Fruit fly (Drosophila melanogaster): ENCODE data around the gene Meltrin.
A peak's percentile ranks its signal among the peaks of the same experiment; 100 is the strongest.

The Meltrin gene

DNA sequence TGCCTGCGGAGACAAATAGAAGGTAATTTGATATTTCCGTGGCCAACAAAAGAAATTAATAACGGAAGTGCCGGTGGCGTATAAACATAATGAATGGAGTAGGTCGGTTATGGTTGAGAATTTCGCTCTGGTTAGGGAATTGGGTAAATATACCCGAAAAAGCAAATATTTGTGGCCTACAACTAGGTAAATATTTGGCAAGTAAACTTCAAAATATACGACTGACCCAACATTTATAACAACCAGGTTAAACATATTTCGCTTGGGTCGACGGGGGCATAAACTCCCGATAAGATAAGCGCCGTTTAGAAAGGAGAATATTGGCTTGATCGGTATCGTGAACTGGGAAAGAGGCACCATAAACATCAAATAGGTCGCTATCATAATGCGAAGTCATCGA, 26.3 kb downstream of the Meltrin start:
- TF ChIP-seq pan (optimal IDR thresholded peaks at IDR 0.05) (no peak), ey (GFP tag; optimal IDR thresholded peaks at IDR 0.05) (no peak), foxo (GFP tag; optimal IDR thresholded peaks at IDR 0.05) (no peak), dmrt93B (GFP tag; optimal IDR thresholded peaks at IDR 0.05) (no peak), Hr83 (GFP tag; optimal IDR thresholded peaks at IDR 0.05; ENCODE audit: poor library complexity, severe bottlenecking) (no peak), Rel (GFP tag; optimal IDR thresholded peaks at IDR 0.05) (no peak), Rel (tag; optimal IDR thresholded peaks at IDR 0.05) (no peak), CrebA (GFP tag; optimal IDR thresholded peaks at IDR 0.05; ENCODE audit: borderline replicate concordance) (no peak), Hr78 (GFP tag; optimal IDR thresholded peaks at IDR 0.05) (no peak), tai (GFP tag; optimal IDR thresholded peaks at IDR 0.05) (no peak), sv (GFP tag; optimal IDR thresholded peaks at IDR 0.05) (no peak), Sp1 (GFP tag; optimal IDR thresholded peaks at IDR 0.05) (no peak), woc (GFP tag; optimal IDR thresholded peaks at IDR 0.05) (no peak), Hnf4 (GFP tag; optimal IDR thresholded peaks at IDR 0.05) (no peak), usp (GFP tag; optimal IDR thresholded peaks at IDR 0.05) (no peak), OdsH (GFP tag; optimal IDR thresholded peaks at IDR 0.05) (no peak), jim (GFP tag; optimal IDR thresholded peaks at IDR 0.05) (no peak), dl (GFP tag; optimal IDR thresholded peaks at IDR 0.05; ENCODE audit: insufficient read depth in 1 of 2, partially characterized antibody in 2 of 2) (no peak)

DNA sequence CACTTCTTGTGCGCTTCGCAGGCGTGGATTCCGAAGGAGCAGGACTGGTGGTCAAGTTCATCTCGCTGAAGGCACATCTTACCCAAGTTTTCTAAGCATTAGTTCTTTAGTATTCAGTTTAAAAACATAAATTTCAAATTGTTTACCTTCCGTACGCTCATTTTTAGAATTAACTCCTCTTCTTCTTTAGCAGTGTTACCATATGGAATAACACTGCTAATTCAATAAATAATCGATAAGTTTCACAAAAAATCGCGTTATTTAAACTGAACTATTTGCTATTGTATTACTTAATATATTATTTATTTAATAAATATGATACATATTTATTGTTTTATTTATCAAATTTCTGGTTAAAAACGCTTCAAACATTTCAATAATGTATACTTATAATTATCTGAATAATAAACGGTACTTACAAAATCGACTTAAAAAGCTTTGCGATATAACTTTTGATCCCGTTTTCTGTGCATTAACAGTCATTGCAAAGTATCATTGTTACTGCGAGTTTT, 34.0 kb downstream of the Meltrin start, which contains the start of the genes Rad17 and BigH1:
Gene Rad17 (minus strand): TSS at position 209 of the 512 bp plus-strand sequence.
Gene BigH1 (plus strand): TSS at position 462 of the 512 bp plus-strand sequence.
- no peak for TF ChIP-seq Mio (GFP tag; optimal IDR thresholded peaks at IDR 0.05)
- TF ChIP-seq jim (GFP tag; optimal IDR thresholded peaks at IDR 0.05), result no peak
- no peak for TF ChIP-seq N (GFP tag; optimal IDR thresholded peaks at IDR 0.05)
- no peak for TF ChIP-seq Abd-B (GFP tag; optimal IDR thresholded peaks at IDR 0.05)
- TF ChIP-seq sage (GFP tag; optimal IDR thresholded peaks at IDR 0.05), result no peak
- no peak for TF ChIP-seq Myc (optimal IDR thresholded peaks at IDR 0.05)
- no peak for TF ChIP-seq psq (GFP tag; optimal IDR thresholded peaks at IDR 0.05)
- TF ChIP-seq dsf (GFP tag; optimal IDR thresholded peaks at IDR 0.05; ENCODE audit: borderline replicate concordance), result no peak
- TF ChIP-seq Sp1 (GFP tag; optimal IDR thresholded peaks at IDR 0.05), result no peak
- TF ChIP-seq foxo (GFP tag; optimal IDR thresholded peaks at IDR 0.05), result no peak
- TF ChIP-seq Hr78 (GFP tag; optimal IDR thresholded peaks at IDR 0.05), result no peak
- TF ChIP-seq ey (GFP tag; optimal IDR thresholded peaks at IDR 0.05), result no peak
- TF ChIP-seq GATAd (GFP tag; optimal IDR thresholded peaks at IDR 0.05), result no peak
- TF ChIP-seq pan (optimal IDR thresholded peaks at IDR 0.05), result no peak
- no peak for TF ChIP-seq CG32264 (GFP tag; optimal IDR thresholded peaks at IDR 0.05)
- TF ChIP-seq Hnf4 (GFP tag; optimal IDR thresholded peaks at IDR 0.05), result no peak
- TF ChIP-seq Dfd (GFP tag; optimal IDR thresholded peaks at IDR 0.05), result no peak
- TF ChIP-seq rgr (GFP tag; optimal IDR thresholded peaks at IDR 0.05), result no peak

DNA sequence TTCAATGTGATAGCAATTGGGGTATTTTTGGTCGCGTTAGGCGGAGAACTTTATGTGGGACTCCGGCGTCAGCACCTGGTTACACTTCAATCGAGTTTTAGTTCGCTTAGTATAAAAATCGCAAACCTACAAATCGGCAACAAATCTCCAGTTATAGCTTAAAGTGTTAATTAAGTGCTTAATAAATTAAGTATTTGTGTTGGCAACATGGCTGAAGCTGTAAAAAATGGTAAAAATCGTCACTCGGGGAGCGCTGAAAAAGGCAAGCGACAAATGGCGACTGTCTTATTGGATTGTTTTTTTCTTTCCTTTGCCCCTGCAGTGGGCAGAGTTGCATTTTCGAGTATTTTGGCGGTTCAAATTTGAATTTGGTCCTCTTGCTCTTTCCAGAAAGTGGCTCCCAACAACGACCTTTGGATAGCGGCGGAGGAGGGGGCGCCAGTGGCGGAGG, 37.7 kb downstream of the Meltrin start, which contains the start of gene Hexim:
Gene Hexim (plus strand): TSS at position 85 of the 451 bp plus-strand sequence.
- TF ChIP-seq CG9705 (GFP tag; optimal IDR thresholded peaks at IDR 0.05) (no peak), Hr83 (GFP tag; optimal IDR thresholded peaks at IDR 0.05; ENCODE audit: poor library complexity, severe bottlenecking) (peak; percentile 5), CG32264 (GFP tag; optimal IDR thresholded peaks at IDR 0.05) (no peak), br (GFP tag; optimal IDR thresholded peaks at IDR 0.05) (no peak), Vsx2 (GFP tag; optimal IDR thresholded peaks at IDR 0.05; ENCODE audit: partially characterized antibody) (no peak), rgr (GFP tag; optimal IDR thresholded peaks at IDR 0.05) (no peak), Rel (GFP tag; optimal IDR thresholded peaks at IDR 0.05) (no peak), Rel (tag; optimal IDR thresholded peaks at IDR 0.05) (peak; percentile 72), tai (GFP tag; optimal IDR thresholded peaks at IDR 0.05) (no peak), Mio (GFP tag; optimal IDR thresholded peaks at IDR 0.05) (no peak), fru (GFP tag; optimal IDR thresholded peaks at IDR 0.05) (no peak), brk (GFP tag; optimal IDR thresholded peaks at IDR 0.05) (no peak), HLH106 (tag; optimal IDR thresholded peaks at IDR 0.05) (no peak), Dif (GFP tag; optimal IDR thresholded peaks at IDR 0.05; ENCODE audit: partially characterized antibody) (peak; percentile 2)
